Worm (Caenorhabditis elegans) whole organism, early embryonic: Measurements from ENCODE around the gene ZK512.1.

Experiments used
- B0310.2 ChIP-seq: sonication (generic microtip); optimal IDR thresholded peaks from 2 replicates; lab custom pipeline; 2016; ENCODE audit warnings: mild to moderate bottlenecking, missing genetic modification characterization, missing compliant biosample characterization
- aly-1 ChIP-seq: sonication (generic microtip); optimal IDR thresholded peaks from 2 replicates; lab custom pipeline; 2016; ENCODE audit warnings: missing genetic modification characterization, missing compliant biosample characterization
- ama-1 ChIP-seq: fragments of 150-350 bp; optimal IDR thresholded peaks from 2 replicates; lab custom pipeline; 2014

ce11 chrIII:9083118-9083517, 31.6 kb upstream of the ZK512.1 start:
- TF ChIP-seq ama-1 (lab: Kevin White, UChicago) (no peak), aly-1 (no peak), B0310.2 (tag; lab: Kevin White, UChicago) (no peak)
